Worm (Caenorhabditis elegans): ENCODE measurements around the gene str-37.

The str-37 gene

ce11 chrV:13373643-13374042 lies 46.1 kb downstream of the str-37 start (continued):
- no peak for TF ChIP-seq daf-8 (GFP tag; IDR thresholded peaks at IDR 0.05)
- TF ChIP-seq lin-15B (tag; optimal IDR thresholded peaks at IDR 0.05), result no peak
- no peak for TF ChIP-seq fos-1 (tag; optimal IDR thresholded peaks at IDR 0.05)
- no peak for TF ChIP-seq ZK546.5 (tag; optimal IDR thresholded peaks at IDR 0.05)
- no peak for TF ChIP-seq dpl-1 (GFP tag; optimal IDR thresholded peaks at IDR 0.05)
- TF ChIP-seq mxl-3 (GFP tag; optimal IDR thresholded peaks at IDR 0.05), result no peak
- no peak for TF ChIP-seq unc-62 (GFP tag; optimal IDR thresholded peaks at IDR 0.05 in 1 of 2)
- no peak for TF ChIP-seq unc-62 (tag; optimal IDR thresholded peaks at IDR 0.05)
- TF ChIP-seq lir-3 (tag; optimal IDR thresholded peaks at IDR 0.05), result no peak
- no peak for TF ChIP-seq F10B5.3 (tag; optimal IDR thresholded peaks at IDR 0.05)
- no peak for TF ChIP-seq arid-1 (GFP tag; conservative IDR thresholded peaks at IDR 0.05)
- TF ChIP-seq ceh-20 (GFP tag; IDR thresholded peaks at IDR 0.05), result no peak
- no peak for TF ChIP-seq pha-4 (GFP tag; IDR thresholded peaks at IDR 0.05)
- no peak for TF ChIP-seq pha-4 (tag; optimal IDR thresholded peaks at IDR 0.05)
- TF ChIP-seq madf-9 (GFP tag; conservative IDR thresholded peaks at IDR 0.05), result no peak
- no peak for TF ChIP-seq ceh-82 (tag; optimal IDR thresholded peaks at IDR 0.05)
- TF ChIP-seq F49E8.2 (tag; optimal IDR thresholded peaks at IDR 0.05; ENCODE audit: borderline replicate concordance), result no peak
- TF ChIP-seq gei-8 (GFP tag; optimal IDR thresholded peaks at IDR 0.05), result no peak
- TF ChIP-seq lsy-2 (tag; optimal IDR thresholded peaks at IDR 0.05), result peak in 1 of 2 experiments; percentile 26
- peak; percentile 74 for TF ChIP-seq hlh-30 (tag; optimal IDR thresholded peaks at IDR 0.05; ENCODE audit: insufficient read depth)
- peak; percentile 50 for TF ChIP-seq nhr-102 (tag; optimal IDR thresholded peaks at IDR 0.05)
- no peak for TF ChIP-seq vab-7 (GFP tag; IDR thresholded peaks at IDR 0.05)
- TF ChIP-seq duxl-1 (tag; optimal IDR thresholded peaks at IDR 0.05; ENCODE audit: poor library complexity), result no peak
- TF ChIP-seq hif-1 (tag; optimal IDR thresholded peaks at IDR 0.05), result no peak
- TF ChIP-seq ztf-7 (tag; optimal IDR thresholded peaks at IDR 0.05), result no peak
- no peak for TF ChIP-seq lin-13 (GFP tag; optimal IDR thresholded peaks at IDR 0.05)
- TF ChIP-seq Y48G9A.11 (GFP tag; IDR thresholded peaks at IDR 0.05), result no peak
- peak; percentile 3 for TF ChIP-seq T20F7.1 (GFP tag; optimal IDR thresholded peaks at IDR 0.05)
- TF ChIP-seq daf-16 (GFP tag; optimal IDR thresholded peaks at IDR 0.05), result peak in 1 of 2 experiments; percentile 34
- peak; percentile 99 for TF ChIP-seq daf-16 (tag; optimal IDR thresholded peaks at IDR 0.05)
- TF ChIP-seq ceh-62 (tag; optimal IDR thresholded peaks at IDR 0.05), result no peak
- no peak for TF ChIP-seq nhr-11 (tag; optimal IDR thresholded peaks at IDR 0.05)
- TF ChIP-seq nhr-111 (GFP tag; optimal IDR thresholded peaks at IDR 0.05), result no peak
- TF ChIP-seq fkh-10 (GFP tag; optimal IDR thresholded peaks at IDR 0.05), result no peak
- peak; percentile 58; the same call in 1 of the 2 replicates for TF ChIP-seq tra-1 (GFP tag; IDR thresholded peaks at IDR 0.05)
- TF ChIP-seq egl-43 (GFP tag; IDR thresholded peaks at IDR 0.05), result no peak
- no peak for TF ChIP-seq mdt-29 (GFP tag; IDR thresholded peaks at IDR 0.05)
- peak; percentile 89 for TF ChIP-seq pqm-1 (tag; optimal IDR thresholded peaks at IDR 0.05)
- TF ChIP-seq attf-4 (tag; optimal IDR thresholded peaks at IDR 0.05), result no peak
- TF ChIP-seq egl-27 (tag; optimal IDR thresholded peaks at IDR 0.05), result no peak
- peak; percentile 65 for TF ChIP-seq mep-1 (tag; optimal IDR thresholded peaks at IDR 0.05)
- no peak for TF ChIP-seq dmd-8 (GFP tag; IDR thresholded peaks at IDR 0.05)
- TF ChIP-seq lin-39 (tag; optimal IDR thresholded peaks at IDR 0.05), result no peak
- TF ChIP-seq F44E2.7 (GFP tag; IDR thresholded peaks at IDR 0.05), result no peak
- TF ChIP-seq saeg-2 (GFP tag; IDR thresholded peaks at IDR 0.05), result no peak
- peak; percentile 81 for TF ChIP-seq dmd-6 (GFP tag; IDR thresholded peaks at IDR 0.05)
- TF ChIP-seq F37D6.2 (tag; optimal IDR thresholded peaks at IDR 0.05), result no peak
- TF ChIP-seq skn-1 (tag; optimal IDR thresholded peaks at IDR 0.05), result no peak
- no peak for TF ChIP-seq nhr-25 (tag; optimal IDR thresholded peaks at IDR 0.05; ENCODE audit: borderline replicate concordance, insufficient read depth)
- no peak for TF ChIP-seq spr-3 (GFP tag; optimal IDR thresholded peaks at IDR 0.05)
- no peak for TF ChIP-seq unc-130 (GFP tag; optimal IDR thresholded peaks at IDR 0.05)
- no peak for TF ChIP-seq madf-5 (GFP tag; IDR thresholded peaks at IDR 0.05)

Measured in whole organism, L4 larva.